Fruit fly (Drosophila melanogaster): ENCODE measurements around the gene CG44014.
A peak's percentile ranks its signal among the peaks of the same experiment; 100 is the strongest.

CG44014 gene

dm6 chr3R:15493211-15493610 is 15.5 kb downstream of the CG44014 start (continued):
- TF ChIP-seq CG14710 (tag; optimal IDR thresholded peaks at IDR 0.05) (peak; percentile 11), CG6272 (GFP tag; IDR thresholded peaks at IDR 0.05) (no peak), CG7271 (tag; optimal IDR thresholded peaks at IDR 0.05) (no peak), yki (optimal IDR thresholded peaks at IDR 0.05) (no peak), CG17612 (GFP tag; IDR thresholded peaks at IDR 0.05) (no peak), pita (GFP tag; optimal IDR thresholded peaks at IDR 0.05) (peak; percentile 11), CG17912 (GFP tag; optimal IDR thresholded peaks at IDR 0.05) (no peak), stwl (tag; optimal IDR thresholded peaks at IDR 0.05) (peak; percentile 74), lola (GFP tag; optimal IDR thresholded peaks at IDR 0.05) (no peak), CG1647 (GFP tag; optimal IDR thresholded peaks at IDR 0.05) (no peak), CG10462 (GFP tag; optimal IDR thresholded peaks at IDR 0.05) (no peak), chn (GFP tag; optimal IDR thresholded peaks at IDR 0.05) (no peak), CG6654 (GFP tag; optimal IDR thresholded peaks at IDR 0.05) (no peak), kay (GFP tag; optimal IDR thresholded peaks at IDR 0.05) (no peak), ATbp (GFP tag; optimal IDR thresholded peaks at IDR 0.05) (no peak), CG2199 (GFP tag; IDR thresholded peaks at IDR 0.05) (peak; percentile 90), CG18619 (GFP tag; optimal IDR thresholded peaks at IDR 0.05) (no peak), HmgZ (tag; optimal IDR thresholded peaks at IDR 0.05) (peak; percentile 2), luna (GFP tag; optimal IDR thresholded peaks at IDR 0.05) (no peak), toy (GFP tag; IDR thresholded peaks at IDR 0.05) (no peak), gfzf (GFP tag; optimal IDR thresholded peaks at IDR 0.05) (no peak), CG15601 (tag; optimal IDR thresholded peaks at IDR 0.05) (no peak), CG9876 (GFP tag; optimal IDR thresholded peaks at IDR 0.05) (no peak), Gug (GFP tag; IDR thresholded peaks at IDR 0.05) (no peak), Nf-YC (tag; optimal IDR thresholded peaks at IDR 0.05) (no peak), Ssrp (tag; optimal IDR thresholded peaks at IDR 0.05) (no peak), CG6254 (GFP tag; optimal IDR thresholded peaks at IDR 0.05) (no peak), CG10959 (GFP tag; IDR thresholded peaks at IDR 0.05) (no peak), CG12391 (tag; optimal IDR thresholded peaks at IDR 0.05) (no peak), CG31441 (GFP tag; IDR thresholded peaks at IDR 0.05) (no peak), D19A (tag; optimal IDR thresholded peaks at IDR 0.05) (no peak), jigr1 (GFP tag; IDR thresholded peaks at IDR 0.05) (no peak), nmo (GFP tag; optimal IDR thresholded peaks at IDR 0.05) (peak; percentile 9), peb (GFP tag; IDR thresholded peaks at IDR 0.05) (no peak), fd64A (GFP tag; optimal IDR thresholded peaks at IDR 0.05) (no peak), NK7.1 (GFP tag; optimal IDR thresholded peaks at IDR 0.05) (no peak), CG15073 (GFP tag; optimal IDR thresholded peaks at IDR 0.05) (no peak), CG3838 (GFP tag; optimal IDR thresholded peaks at IDR 0.05) (no peak), ab (GFP tag; optimal IDR thresholded peaks at IDR 0.05) (no peak), rib (GFP tag; IDR thresholded peaks at IDR 0.05) (no peak), CG2678 (tag; optimal IDR thresholded peaks at IDR 0.05) (no peak), CG16813 (GFP tag; IDR thresholded peaks at IDR 0.05; ENCODE audit: partially characterized antibody) (peak; percentile 46; the same call in 1 of the 3 replicates), CG17361 (GFP tag; IDR thresholded peaks at IDR 0.05) (no peak), gro (GFP tag; optimal IDR thresholded peaks at IDR 0.05) (no peak), nau (GFP tag; optimal IDR thresholded peaks at IDR 0.05) (no peak), mirr (GFP tag; optimal IDR thresholded peaks at IDR 0.05) (no peak), CG12299 (tag; optimal IDR thresholded peaks at IDR 0.05) (no peak), MESR4 (GFP tag; optimal IDR thresholded peaks at IDR 0.05) (no peak), klu (GFP tag; IDR thresholded peaks at IDR 0.05) (no peak), D (optimal IDR thresholded peaks at IDR 0.05) (no peak), D (GFP tag; optimal IDR thresholded peaks at IDR 0.05) (no peak), Sox102F (GFP tag; optimal IDR thresholded peaks at IDR 0.05) (no peak), H15 (GFP tag; IDR thresholded peaks at IDR 0.05) (no peak)

Data from whole organism, embryonic.